Worm (Caenorhabditis elegans) whole organism, L3 larva: ENCODE results near the gene srx-113.

Experiments used
- ceh-16 ChIP-seq: sonication (generic microtip); optimal IDR thresholded peaks from 2 replicates; lab custom pipeline; 2017; ENCODE audit warnings: missing biosample characterization, missing genetic modification characterization
- ceh-9 ChIP-seq: sonication (generic microtip); optimal IDR thresholded peaks from 2 replicates; lab custom pipeline; 2018; ENCODE audit warnings: missing biosample characterization, missing genetic modification characterization
- elt-3 ChIP-seq, 3 experiments: fragments of 150-350 bp in 1 of 3; sonication (generic microtip) in 2 of 3; optimal IDR thresholded peaks; 2 replicates in 2 of 3; 4 replicates in 1 of 3; lab custom pipeline; 2014 to 2017; ENCODE audit warnings: missing biosample characterization in 3 of 3, missing genetic modification characterization in 3 of 3
- nhr-76 ChIP-seq: fragments of 150-350 bp; sonication (generic microtip); optimal IDR thresholded peaks from 5 replicates; lab custom pipeline; 2014; ENCODE audit warnings: missing biosample characterization, missing genetic modification characterization
- nhr-77 ChIP-seq: fragments of 150-350 bp; optimal IDR thresholded peaks from 2 replicates; lab custom pipeline; 2014; ENCODE audit warnings: missing biosample characterization, missing genetic modification characterization
- pqm-1 ChIP-seq: fragments of 150-350 bp; optimal IDR thresholded peaks from 2 replicates; lab custom pipeline; 2017; ENCODE audit warnings: missing biosample characterization, missing genetic modification characterization, inconsistent platforms

- no peak for TF ChIP-seq elt-3 (tag; optimal IDR thresholded peaks at IDR 0.05; lab: Kevin White, UChicago)
- TF ChIP-seq ceh-16 (tag; lab: Kevin White, UChicago), result no peak
- TF ChIP-seq ceh-9, result no peak
- TF ChIP-seq pqm-1 (tag; lab: Kevin White, UChicago), result no peak
- no peak for TF ChIP-seq nhr-76 (tag; lab: Kevin White, UChicago)
- no peak for TF ChIP-seq nhr-77
Measured at ce11 chrV:12676299-12676698, 44.4 kb upstream of the srx-113 start.
